Fruit fly (Drosophila melanogaster) S2 (cell line): Measurements from ENCODE around the gene Ostgamma.

ENCODE experiments used
- CG8478 ChIP-seq: fragments of >200 bp; optimal IDR thresholded peaks from 2 replicates; lab custom pipeline; 2018
- CTCF ChIP-seq, 2 experiments: fragments of >200 bp; optimal IDR thresholded peaks; 2 replicates each; lab custom pipeline; 2018

DNA sequence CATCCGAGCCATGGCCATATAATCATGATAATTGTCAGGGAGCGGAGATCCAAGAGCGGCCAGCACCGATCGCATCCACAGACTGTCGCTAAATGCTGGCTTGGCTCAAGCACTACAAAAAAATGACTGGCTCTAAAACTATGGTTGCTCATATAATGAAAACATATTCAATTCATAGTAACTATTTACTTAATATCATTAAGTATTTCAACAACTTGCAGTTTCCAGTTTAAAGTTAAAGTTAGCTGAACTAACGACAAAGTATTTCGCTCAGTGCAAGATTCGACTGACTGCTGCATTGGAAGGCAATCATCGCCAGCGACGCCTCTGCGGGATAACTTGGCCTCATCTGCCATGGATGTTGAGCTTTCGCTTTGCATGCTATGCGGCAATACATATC is 37.1 kb downstream of the Ostgamma start:
- no peak for TF ChIP-seq CG8478
- TF ChIP-seq CTCF (optimal IDR thresholded peaks at IDR 0.05; lab: Kevin White, UChicago) = no peak
